Worm (Caenorhabditis elegans) whole organism, young adult: ENCODE measurements around the gene ifas-3.
A peak's percentile ranks its signal among the peaks of the same experiment; 100 is the strongest.

Experiments
- nfya-2 ChIP-seq: fragments of 200-800 bp; sonication (Bioruptor generic); IDR thresholded peaks from 2 replicates; pipeline ENCODE4 v1.3.6; 2022; ENCODE audit warnings: missing genetic modification reagents, missing genetic modification characterization, missing compliant biosample characterization
- snpc-4 ChIP-seq, 5 experiments: fragments of 150-350 bp in 1 of 5; sonication (generic microtip) in 4 of 5; optimal IDR thresholded peaks; 2 replicates each; lab custom pipeline; 2014 to 2018; ENCODE audit warnings: missing genetic modification characterization in 5 of 5, missing biosample characterization in 3 of 5, antibody characterized with exemption in 2 of 5, mild to moderate bottlenecking in 2 of 5, missing compliant biosample characterization in 2 of 5, missing genotype in 2 of 5, moderate library complexity in 2 of 5, missing genetic modification reagents in 1 of 5

ce11 chrIV:15962801-15963200 lies 12.1 kb upstream of the ifas-3 start, which contains the start of gene Y105C5B.17:
- TF ChIP-seq snpc-4 (GFP tag; optimal IDR thresholded peaks at IDR 0.05; lab: Kevin White, UChicago) (no peak), snpc-4 (tag; optimal IDR thresholded peaks at IDR 0.05; lab: Kevin White, UChicago) (peak in 1 of 4 experiments; percentile 8), nfya-2 (GFP tag; lab: Robert Waterston, UW) (no peak)
